Fruit fly (Drosophila melanogaster): Measurements from ENCODE around the gene CG12689.
A peak's percentile ranks its signal among the peaks of the same experiment; 100 is the strongest.

CG12689 gene

dm6 chrX:7539126-7539525 is 46.8 kb downstream of the CG12689 start (continued):
- peak; percentile 31 for TF ChIP-seq org-1 (GFP tag; optimal IDR thresholded peaks at IDR 0.05)
- TF ChIP-seq CG32767 (GFP tag; IDR thresholded peaks at IDR 0.05), result peak; percentile 73
- TF ChIP-seq CG30403 (GFP tag; optimal IDR thresholded peaks at IDR 0.05), result peak; percentile 6
- TF ChIP-seq dysf (GFP tag; IDR thresholded peaks at IDR 0.05), result 0 out of 3 replicates have a peak, but pooled peaks have one; percentile 33
- TF ChIP-seq slbo (GFP tag; IDR thresholded peaks at IDR 0.05), result peak; percentile 68
- TF ChIP-seq CG14050 (GFP tag; IDR thresholded peaks at IDR 0.05), result peak; percentile 30; the same call in 1 of the 3 replicates
- peak; percentile 4 for TF ChIP-seq lab (GFP tag; optimal IDR thresholded peaks at IDR 0.05)

- no peak for TF ChIP-seq twi (tag; optimal IDR thresholded peaks at IDR 0.05)
- peak; percentile 24 for TF ChIP-seq nom (GFP tag; optimal IDR thresholded peaks at IDR 0.05)
- no peak for TF ChIP-seq BtbVII (GFP tag; optimal IDR thresholded peaks at IDR 0.05)
- TF ChIP-seq ara (GFP tag; IDR thresholded peaks at IDR 0.05), result 0 out of 2 replicates have a peak, but pooled peaks have one; percentile 23
- no peak for TF ChIP-seq pum (GFP tag; optimal IDR thresholded peaks at IDR 0.05)
- no peak for TF ChIP-seq CG12155 (GFP tag; optimal IDR thresholded peaks at IDR 0.05)
- peak; percentile 19 for TF ChIP-seq CG2712 (tag; optimal IDR thresholded peaks at IDR 0.05)
- no peak for TF ChIP-seq CG1647 (GFP tag; optimal IDR thresholded peaks at IDR 0.05)
- no peak for TF ChIP-seq prd (optimal IDR thresholded peaks at IDR 0.05)
- 0 out of 3 replicates have a peak, but pooled peaks have one; percentile 16 for TF ChIP-seq prd (GFP tag; IDR thresholded peaks at IDR 0.05)
- TF ChIP-seq CG18011 (GFP tag; optimal IDR thresholded peaks at IDR 0.05), result no peak
- no peak for TF ChIP-seq maf-S (GFP tag; optimal IDR thresholded peaks at IDR 0.05)
- no peak for TF ChIP-seq kah (GFP tag; optimal IDR thresholded peaks at IDR 0.05)
- peak; percentile 72 for TF ChIP-seq grn (GFP tag; optimal IDR thresholded peaks at IDR 0.05)
- peak; percentile 42 for TF ChIP-seq Abd-B (GFP tag; optimal IDR thresholded peaks at IDR 0.05)
- TF ChIP-seq Dip3 (GFP tag; optimal IDR thresholded peaks at IDR 0.05), result no peak
These were observed 48.1 kb downstream of the CG12689 start for dm6 chrX:7537829-7538228.

- TF ChIP-seq tup (GFP tag; optimal IDR thresholded peaks at IDR 0.05) (no peak), Kr (GFP tag; optimal IDR thresholded peaks at IDR 0.05) (no peak), hb (GFP tag; IDR thresholded peaks at IDR 0.05; ENCODE audit: partially characterized antibody) (no peak), Xbp1 (GFP tag; optimal IDR thresholded peaks at IDR 0.05) (no peak), CG2712 (tag; optimal IDR thresholded peaks at IDR 0.05) (no peak), Ssrp (tag; optimal IDR thresholded peaks at IDR 0.05) (no peak), CG7556 (GFP tag; optimal IDR thresholded peaks at IDR 0.05) (no peak)
These were observed 49.1 kb downstream of the CG12689 start, which contains the start of gene CG32720 for dm6 chrX:7536859-7537258. TSS of gene CG32720 (minus strand) at chrX:7536959.
